Worm (Caenorhabditis elegans): ENCODE measurements around the gene pals-18.
"Not testable (repeated sequence)": the region's sequence is repeated elsewhere in the genome, so short reads cannot be mapped to it uniquely, and the experiment has no call there.

Gene pals-18

ce11 chrIII:1374355-1374807 is 28.8 kb upstream of the pals-18 start, which contains the start of gene Y82E9BR.20:
Gene Y82E9BR.20 (plus strand): TSS chrIII:1374405.
- no peak for TF ChIP-seq mbf-1 (tag; optimal IDR thresholded peaks at IDR 0.05)
- no peak for TF ChIP-seq sma-3 (GFP tag; optimal IDR thresholded peaks at IDR 0.05)
- TF ChIP-seq ceh-82 (tag; optimal IDR thresholded peaks at IDR 0.05): no peak
- TF ChIP-seq nhr-21 (tag; optimal IDR thresholded peaks at IDR 0.05): no peak
- TF ChIP-seq sma-9 (GFP tag; optimal IDR thresholded peaks at IDR 0.05): no peak
- TF ChIP-seq sma-9 (tag; optimal IDR thresholded peaks at IDR 0.05): no peak

ce11 chrIII:1375491-1375890 is 27.7 kb upstream of the pals-18 start, which contains the start of gene Y82E9BR.10:
Gene Y82E9BR.10 (minus strand): TSS chrIII:1375591.
- not testable (repeated sequence) for TF ChIP-seq mab-5 (tag; optimal IDR thresholded peaks at IDR 0.05); sma-3 (GFP tag; optimal IDR thresholded peaks at IDR 0.05); dmd-4 (tag; optimal IDR thresholded peaks at IDR 0.05)

ce11 chrIII:1377903-1378302 is 25.3 kb upstream of the pals-18 start, which contains the start of gene pals-40:
Gene pals-40 (minus strand): TSS chrIII:1378003.
- not testable (repeated sequence) for TF ChIP-seq lsy-2, alr-1, nhr-11 (tag; optimal IDR thresholded peaks at IDR 0.05)

ce11 chrIII:1380535-1381274 is 22.5 kb upstream of the pals-18 start, which contains the start of the genes pals-21 and Y82E9BR.6:
Gene pals-21 (minus strand): TSS chrIII:1380635.
Gene Y82E9BR.6 (plus strand): TSS chrIII:1381224.
- no peak for TF ChIP-seq peb-1 (tag; optimal IDR thresholded peaks at IDR 0.05)
- TF ChIP-seq R02D3.7 (tag; optimal IDR thresholded peaks at IDR 0.05): no peak
- no peak for TF ChIP-seq skn-1 (tag; optimal IDR thresholded peaks at IDR 0.05)
- no peak for TF ChIP-seq blmp-1 (tag; optimal IDR thresholded peaks at IDR 0.05; ENCODE audit: insufficient read depth)
- TF ChIP-seq ztf-1 (GFP tag; conservative IDR thresholded peaks at IDR 0.05): no peak
- TF ChIP-seq elt-3 (tag; optimal IDR thresholded peaks at IDR 0.05): no peak
- no peak for TF ChIP-seq sma-9 (GFP tag; optimal IDR thresholded peaks at IDR 0.05)
- TF ChIP-seq sma-9 (tag; optimal IDR thresholded peaks at IDR 0.05): no peak
- no peak for TF ChIP-seq nhr-129 (tag; optimal IDR thresholded peaks at IDR 0.05)
- TF ChIP-seq nhr-25 (tag; optimal IDR thresholded peaks at IDR 0.05): no peak
- TF ChIP-seq ceh-82 (tag; optimal IDR thresholded peaks at IDR 0.05): no peak
- TF ChIP-seq nhr-237 (tag; optimal IDR thresholded peaks at IDR 0.05): no peak

- TF ChIP-seq ztf-11 (tag; optimal IDR thresholded peaks at IDR 0.05) (no peak), sma-3 (GFP tag; optimal IDR thresholded peaks at IDR 0.05) (no peak), nhr-129 (tag; optimal IDR thresholded peaks at IDR 0.05) (no peak), peb-1 (tag; optimal IDR thresholded peaks at IDR 0.05) (no peak), sem-4 (tag; optimal IDR thresholded peaks at IDR 0.05) (no peak), ztf-1 (GFP tag; conservative IDR thresholded peaks at IDR 0.05) (no peak), Y55F3AM.14 (GFP tag; optimal IDR thresholded peaks at IDR 0.05) (no peak), blmp-1 (tag; optimal IDR thresholded peaks at IDR 0.05; ENCODE audit: insufficient read depth) (no peak), lsy-2 (tag; optimal IDR thresholded peaks at IDR 0.05) (no peak), unc-55 (GFP tag; optimal IDR thresholded peaks at IDR 0.05) (no peak), crh-2 (tag; optimal IDR thresholded peaks at IDR 0.05) (no peak), nhr-11 (tag; optimal IDR thresholded peaks at IDR 0.05) (no peak), elt-3 (tag; optimal IDR thresholded peaks at IDR 0.05) (no peak), mdl-1 (tag; optimal IDR thresholded peaks at IDR 0.05) (no peak), R02D3.7 (tag; optimal IDR thresholded peaks at IDR 0.05) (no peak), sma-9 (GFP tag; optimal IDR thresholded peaks at IDR 0.05) (no peak), sma-9 (tag; optimal IDR thresholded peaks at IDR 0.05) (no peak), zag-1 (tag; optimal IDR thresholded peaks at IDR 0.05) (no peak), lin-39 (tag; optimal IDR thresholded peaks at IDR 0.05) (no peak)
Observed at ce11 chrIII:1383483-1383882, 19.7 kb upstream of the pals-18 start.

- TF ChIP-seq ztf-1 (GFP tag; conservative IDR thresholded peaks at IDR 0.05) (no peak), gmeb-1 (tag; optimal IDR thresholded peaks at IDR 0.05) (peak; percentile 4), nhr-237 (tag; optimal IDR thresholded peaks at IDR 0.05) (no peak), sma-9 (GFP tag; optimal IDR thresholded peaks at IDR 0.05) (no peak), sma-9 (tag; optimal IDR thresholded peaks at IDR 0.05) (no peak), lin-13 (GFP tag; optimal IDR thresholded peaks at IDR 0.05) (no peak), fos-1 (tag; optimal IDR thresholded peaks at IDR 0.05) (peak; percentile 87), ceh-16 (tag; optimal IDR thresholded peaks at IDR 0.05) (no peak)
Observed at ce11 chrIII:1384092-1384491, 19.1 kb upstream of the pals-18 start, which contains the start of the genes fbxa-138 and Y82E9BR.5. Gene fbxa-138 (minus strand): TSS chrIII:1384252. Gene Y82E9BR.5 (plus strand): TSS chrIII:1384370.

Measured in whole organism, L2 larva.